Worm (Caenorhabditis elegans) whole organism, midembryonic: Measurements from ENCODE around the gene Y82E9BR.8.

Experiments
- T22C8.4 ChIP-seq: fragments of 200-800 bp; sonication (Bioruptor generic); IDR thresholded peaks from 2 replicates; pipeline ENCODE4 v1.3.6; 2022; ENCODE audit warnings: missing genetic modification characterization, missing compliant biosample characterization
- cog-1 ChIP-seq: sonication (generic microtip); optimal IDR thresholded peaks from 2 replicates; lab custom pipeline; 2016; ENCODE audit warnings: missing genetic modification characterization, missing compliant biosample characterization
- flt-1 ChIP-seq: fragments of 200-800 bp; sonication (Bioruptor generic); IDR thresholded peaks from 2 replicates; pipeline ENCODE4 v1.3.6; 2022; ENCODE audit warnings: missing genetic modification characterization, missing compliant biosample characterization
- klf-2 ChIP-seq: fragments of 200-800 bp; sonication (Bioruptor generic); conservative IDR thresholded peaks from 2 replicates; pipeline ENCODE4 v1.3.6; 2022; ENCODE audit warnings: missing genetic modification reagents, missing genetic modification characterization, missing compliant biosample characterization
- med-1 ChIP-seq: sonication (generic microtip); optimal IDR thresholded peaks from 2 replicates; lab custom pipeline; 2017; ENCODE audit warnings: missing genetic modification characterization, mild to moderate bottlenecking, missing compliant biosample characterization, antibody characterized with exemption, missing genetic modification reagents; ENCODE audit not compliant: insufficient read depth
- ref-1 ChIP-seq: fragments of 200-800 bp; sonication (Bioruptor generic); conservative IDR thresholded peaks from 2 replicates; pipeline ENCODE4 v1.3.6; 2022; ENCODE audit warnings: missing genetic modification reagents, missing genetic modification characterization, missing compliant biosample characterization
- tab-1 ChIP-seq: fragments of 200-800 bp; sonication (Bioruptor generic); IDR thresholded peaks from 2 replicates; pipeline ENCODE4 v1.3.6; 2022; ENCODE audit warnings: missing genetic modification characterization, missing compliant biosample characterization
- ztf-23 ChIP-seq: fragments of 200-800 bp; sonication (Bioruptor generic); IDR thresholded peaks from 2 replicates; pipeline ENCODE4 v1.3.6; 2022; ENCODE audit warnings: missing genetic modification reagents, missing genetic modification characterization, missing compliant biosample characterization
- ztf-29 ChIP-seq: fragments of 200-800 bp; sonication (Bioruptor generic); IDR thresholded peaks from 2 replicates; pipeline ENCODE4 v1.3.6; 2022; ENCODE audit warnings: missing genetic modification reagents, missing genetic modification characterization, missing compliant biosample characterization

The Y82E9BR.8 gene

ce11 chrIII:1355320-1355719 is 2.6 kb downstream of the Y82E9BR.8 start, which contains the start of gene Y82E9BL.1:
TSS of gene Y82E9BL.1 (minus strand) at chrIII:1355420.
- no peak for TF ChIP-seq T22C8.4
- no peak for TF ChIP-seq ztf-23 (GFP tag; lab: Robert Waterston, UW)
- no peak for TF ChIP-seq flt-1
- TF ChIP-seq ref-1 (GFP tag; lab: Robert Waterston, UW) = no peak
- no peak for TF ChIP-seq med-1 (GFP tag; lab: Kevin White, UChicago)
- no peak for TF ChIP-seq klf-2 (GFP tag; lab: Robert Waterston, UW)
- no peak for TF ChIP-seq cog-1
- TF ChIP-seq tab-1 (GFP tag; lab: Robert Waterston, UW) = no peak
- TF ChIP-seq ztf-29 (GFP tag; lab: Robert Waterston, UW) = no peak

- no peak for TF ChIP-seq ztf-23 (GFP tag; lab: Robert Waterston, UW)
- TF ChIP-seq tab-1 (GFP tag; lab: Robert Waterston, UW) = no peak
- no peak for TF ChIP-seq med-1 (GFP tag; lab: Kevin White, UChicago)
- TF ChIP-seq klf-2 (GFP tag; lab: Robert Waterston, UW) = no peak
- TF ChIP-seq cog-1 = no peak
- TF ChIP-seq T22C8.4 = no peak
- no peak for TF ChIP-seq ztf-29 (GFP tag; lab: Robert Waterston, UW)
- no peak for TF ChIP-seq ref-1 (GFP tag; lab: Robert Waterston, UW)
- no peak for TF ChIP-seq flt-1
Measured at ce11 chrIII:1354523-1354922, 3.4 kb downstream of the Y82E9BR.8 start.

- TF ChIP-seq ref-1 (GFP tag; lab: Robert Waterston, UW) (no peak), flt-1 (no peak), ztf-29 (GFP tag; lab: Robert Waterston, UW) (no peak), med-1 (GFP tag; lab: Kevin White, UChicago) (no peak), ztf-23 (GFP tag; lab: Robert Waterston, UW) (no peak), tab-1 (GFP tag; lab: Robert Waterston, UW) (no peak), klf-2 (GFP tag; lab: Robert Waterston, UW) (no peak), T22C8.4 (no peak), cog-1 (no peak)
Measured at ce11 chrIII:1350745-1351144, 7.1 kb downstream of the Y82E9BR.8 start, which contains the start of gene Y82E9BL.3. TSS of gene Y82E9BL.3 (minus strand) at chrIII:1350845.

ce11 chrIII:1349313-1349712 is 8.6 kb downstream of the Y82E9BR.8 start, which contains the start of gene fbxa-25:
TSS of gene fbxa-25 (minus strand) at chrIII:1349450.
- no peak for TF ChIP-seq med-1 (GFP tag; lab: Kevin White, UChicago)
- TF ChIP-seq ztf-23 (GFP tag; lab: Robert Waterston, UW) = no peak
- no peak for TF ChIP-seq flt-1
- no peak for TF ChIP-seq T22C8.4
- TF ChIP-seq ztf-29 (GFP tag; lab: Robert Waterston, UW) = no peak
- no peak for TF ChIP-seq klf-2 (GFP tag; lab: Robert Waterston, UW)
- TF ChIP-seq cog-1 = no peak
- no peak for TF ChIP-seq ref-1 (GFP tag; lab: Robert Waterston, UW)
- no peak for TF ChIP-seq tab-1 (GFP tag; lab: Robert Waterston, UW)

- TF ChIP-seq klf-2 (GFP tag; lab: Robert Waterston, UW) (no peak), ztf-23 (GFP tag; lab: Robert Waterston, UW) (no peak), cog-1 (no peak), ztf-29 (GFP tag; lab: Robert Waterston, UW) (no peak), T22C8.4 (no peak), med-1 (GFP tag; lab: Kevin White, UChicago) (no peak), flt-1 (no peak)
Measured at ce11 chrIII:1347539-1347938, 10.3 kb downstream of the Y82E9BR.8 start, which contains the start of gene Y82E9BL.5. TSS of gene Y82E9BL.5 (minus strand) at chrIII:1347639.

- TF ChIP-seq ztf-29 (GFP tag; lab: Robert Waterston, UW) = no peak
- TF ChIP-seq flt-1 = no peak
- no peak for TF ChIP-seq klf-2 (GFP tag; lab: Robert Waterston, UW)
- TF ChIP-seq ztf-23 (GFP tag; lab: Robert Waterston, UW) = no peak
- TF ChIP-seq ref-1 (GFP tag; lab: Robert Waterston, UW) = no peak
- no peak for TF ChIP-seq med-1 (GFP tag; lab: Kevin White, UChicago)
- no peak for TF ChIP-seq cog-1
- no peak for TF ChIP-seq tab-1 (GFP tag; lab: Robert Waterston, UW)
- no peak for TF ChIP-seq T22C8.4
Measured at ce11 chrIII:1347003-1347402, 10.9 kb downstream of the Y82E9BR.8 start.

ce11 chrIII:1345694-1346093 is 12.2 kb downstream of the Y82E9BR.8 start, which contains the start of gene Y82E9BL.6:
TSS of gene Y82E9BL.6 (minus strand) at chrIII:1345794.
- TF ChIP-seq flt-1 (no peak), ref-1 (GFP tag; lab: Robert Waterston, UW) (no peak), med-1 (GFP tag; lab: Kevin White, UChicago) (no peak), tab-1 (GFP tag; lab: Robert Waterston, UW) (no peak), klf-2 (GFP tag; lab: Robert Waterston, UW) (no peak), T22C8.4 (no peak), cog-1 (no peak), ztf-29 (GFP tag; lab: Robert Waterston, UW) (no peak), ztf-23 (GFP tag; lab: Robert Waterston, UW) (no peak)

ce11 chrIII:1342919-1343419 is 14.9 kb downstream of the Y82E9BR.8 start, which contains the start of gene fbxa-27:
TSS of gene fbxa-27 (plus strand) at chrIII:1342969.
- TF ChIP-seq flt-1 (no peak), med-1 (GFP tag; lab: Kevin White, UChicago) (no peak), cog-1 (no peak), ztf-23 (GFP tag; lab: Robert Waterston, UW) (no peak), klf-2 (GFP tag; lab: Robert Waterston, UW) (no peak), T22C8.4 (no peak), ref-1 (GFP tag; lab: Robert Waterston, UW) (no peak), tab-1 (GFP tag; lab: Robert Waterston, UW) (no peak)

ce11 chrIII:1342488-1342887 is 15.4 kb downstream of the Y82E9BR.8 start, which contains the start of gene fbxa-26:
TSS of gene fbxa-26 (minus strand) at chrIII:1342522.
- TF ChIP-seq tab-1 (GFP tag; lab: Robert Waterston, UW) (no peak), ref-1 (GFP tag; lab: Robert Waterston, UW) (no peak), ztf-29 (GFP tag; lab: Robert Waterston, UW) (no peak), flt-1 (no peak), med-1 (GFP tag; lab: Kevin White, UChicago) (no peak), ztf-23 (GFP tag; lab: Robert Waterston, UW) (no peak)
